Fruit fly (Drosophila melanogaster) whole organism, embryonic: ENCODE data around the gene CG33262.

ENCODE experiments used
- Ada2b ChIP-seq: fragments of 200-800 bp; sonication (Bioruptor generic); IDR thresholded peaks from 2 replicates; pipeline ENCODE4 v1.3.6; 2022; ENCODE audit warnings: missing biosample characterization, missing genetic modification characterization
- Adf1 ChIP-seq: fragments of 200-800 bp; sonication (Bioruptor generic); IDR thresholded peaks from 2 replicates; pipeline ENCODE4 v1.3.6; 2022; ENCODE audit warnings: missing biosample characterization, missing genetic modification characterization
- Aef1 ChIP-seq: fragments of 200-800 bp; sonication (Bioruptor generic); IDR thresholded peaks from 3 replicates; pipeline ENCODE4 v1.3.6; 2022; ENCODE audit warnings: missing biosample characterization, missing genetic modification characterization
- Asciz ChIP-seq: fragments of 200-800 bp; sonication (Bioruptor generic); optimal IDR thresholded peaks from 2 replicates; lab custom pipeline; 2017; ENCODE audit warnings: missing biosample characterization, mild to moderate bottlenecking, missing genetic modification characterization, missing genetic modification reagents
- B-H1 ChIP-seq: fragments of 200-800 bp; sonication (Bioruptor generic); IDR thresholded peaks from 3 replicates; pipeline ENCODE4 v1.3.6; 2022; ENCODE audit warnings: missing biosample characterization, missing genetic modification characterization
- BEAF-32 ChIP-seq: fragments of 200-800 bp; sonication (Bioruptor generic); optimal IDR thresholded peaks from 3 replicates; lab custom pipeline; 2017; ENCODE audit warnings: missing biosample characterization, missing genetic modification characterization, mild to moderate bottlenecking, moderate library complexity, missing genetic modification reagents
- CG11504 ChIP-seq: fragments of 200-800 bp; sonication (Bioruptor generic); optimal IDR thresholded peaks from 3 replicates; lab custom pipeline; 2019; ENCODE audit warnings: missing biosample characterization, mild to moderate bottlenecking, missing genetic modification characterization, moderate library complexity
- CG12236 ChIP-seq: fragments of 200-800 bp; sonication (Bioruptor generic); optimal IDR thresholded peaks from 2 replicates; lab custom pipeline; 2016; ENCODE audit warnings: missing biosample characterization, missing genetic modification characterization
- CG12299 ChIP-seq: fragments of 200-800 bp; sonication (Bioruptor generic); optimal IDR thresholded peaks from 2 replicates; lab custom pipeline; 2018; ENCODE audit warnings: missing biosample characterization, mild to moderate bottlenecking, missing genetic modification characterization
- CG15601 ChIP-seq: fragments of 200-800 bp; sonication (Bioruptor generic); optimal IDR thresholded peaks from 3 replicates; lab custom pipeline; 2019; ENCODE audit warnings: missing biosample characterization, mild to moderate bottlenecking, missing genetic modification characterization, moderate library complexity
- CG15696 ChIP-seq: fragments of 200-800 bp; sonication (Bioruptor generic); optimal IDR thresholded peaks from 2 replicates; lab custom pipeline; 2019; ENCODE audit warnings: missing biosample characterization, mild to moderate bottlenecking, missing genetic modification characterization, moderate library complexity
- CG1602 ChIP-seq: fragments of 200-800 bp; sonication (Bioruptor generic); optimal IDR thresholded peaks from 3 replicates; lab custom pipeline; 2016; ENCODE audit warnings: missing biosample characterization, missing genetic modification characterization
- CG17568 ChIP-seq: fragments of 200-800 bp; sonication (Bioruptor generic); optimal IDR thresholded peaks from 2 replicates; lab custom pipeline; 2018; ENCODE audit warnings: missing biosample characterization, mild to moderate bottlenecking, missing genetic modification characterization, moderate library complexity
- CG18619 ChIP-seq: fragments of 200-800 bp; sonication (Bioruptor generic); optimal IDR thresholded peaks from 3 replicates; lab custom pipeline; 2017; ENCODE audit warnings: missing biosample characterization, mild to moderate bottlenecking, missing genetic modification characterization
- CG18764 ChIP-seq: fragments of 200-800 bp; sonication (Bioruptor generic); optimal IDR thresholded peaks from 3 replicates; lab custom pipeline; 2016; ENCODE audit warnings: missing biosample characterization, missing genetic modification characterization
- CG31365 ChIP-seq: fragments of 200-800 bp; sonication (Bioruptor generic); optimal IDR thresholded peaks from 2 replicates; lab custom pipeline; 2018; ENCODE audit warnings: missing biosample characterization, mild to moderate bottlenecking, missing genetic modification characterization
- CG3838 ChIP-seq: fragments of 200-800 bp; sonication (Bioruptor generic); optimal IDR thresholded peaks from 3 replicates; lab custom pipeline; 2016; ENCODE audit warnings: missing biosample characterization, missing genetic modification characterization
- CG5245 ChIP-seq: fragments of 200-800 bp; sonication (Bioruptor generic); optimal IDR thresholded peaks from 3 replicates; lab custom pipeline; 2016; ENCODE audit warnings: missing biosample characterization, missing genetic modification characterization
- CG6654 ChIP-seq: fragments of 200-800 bp; sonication (Bioruptor generic); optimal IDR thresholded peaks from 2 replicates; lab custom pipeline; 2017; ENCODE audit warnings: missing biosample characterization, mild to moderate bottlenecking, missing genetic modification characterization
- CG8388 ChIP-seq: fragments of 200-800 bp; sonication (Bioruptor generic); optimal IDR thresholded peaks from 2 replicates; lab custom pipeline; 2019; ENCODE audit warnings: missing biosample characterization, mild to moderate bottlenecking, missing genetic modification characterization, moderate library complexity
- CG8765 ChIP-seq: fragments of 200-800 bp; sonication (Bioruptor generic); IDR thresholded peaks from 2 replicates; pipeline ENCODE4 v1.3.6; 2022; ENCODE audit warnings: missing biosample characterization, missing genetic modification characterization
- CG9215 ChIP-seq: fragments of 200-800 bp; sonication (Bioruptor generic); IDR thresholded peaks from 2 replicates; pipeline ENCODE4 v1.3.6; 2022; ENCODE audit warnings: missing biosample characterization, missing genetic modification characterization
- Chrac-16 ChIP-seq: fragments of 200-800 bp; sonication (Bioruptor generic); optimal IDR thresholded peaks from 3 replicates; lab custom pipeline; 2016; ENCODE audit warnings: missing biosample characterization, missing genetic modification characterization
- Gsc ChIP-seq: fragments of 200-800 bp; sonication (Bioruptor generic); IDR thresholded peaks from 2 replicates; pipeline ENCODE4 v1.3.6; 2022; ENCODE audit warnings: missing biosample characterization, missing genetic modification characterization
- Gug ChIP-seq: fragments of 200-800 bp; sonication (Bioruptor generic); IDR thresholded peaks from 4 replicates; pipeline ENCODE4 v1.3.6; 2022; ENCODE audit warnings: missing biosample characterization, missing genetic modification characterization
- HmgD ChIP-seq: fragments of 200-800 bp; sonication (Bioruptor generic); optimal IDR thresholded peaks from 3 replicates; lab custom pipeline; 2016; ENCODE audit warnings: missing biosample characterization, missing genetic modification characterization
- Hmx ChIP-seq: fragments of 200-800 bp; sonication (Bioruptor generic); optimal IDR thresholded peaks from 2 replicates; lab custom pipeline; 2016; ENCODE audit warnings: missing biosample characterization, missing genetic modification characterization
- Lhr ChIP-seq: fragments of 200-800 bp; sonication (Bioruptor generic); optimal IDR thresholded peaks from 3 replicates; lab custom pipeline; 2017; ENCODE audit warnings: mild to moderate bottlenecking, missing biosample characterization, missing genetic modification reagents, missing genetic modification characterization
- Med ChIP-seq: fragments of 200-800 bp; sonication (Bioruptor generic); peaks from one replicate; lab custom pipeline; 2016; ENCODE audit warnings: missing biosample characterization, missing genetic modification characterization, mild to moderate bottlenecking, inconsistent platforms, moderate library complexity
- Neu2 ChIP-seq: fragments of 200-800 bp; sonication (Bioruptor generic); optimal IDR thresholded peaks from 3 replicates; lab custom pipeline; 2016; ENCODE audit warnings: missing biosample characterization, missing genetic modification characterization, borderline replicate concordance
- PHDP ChIP-seq: fragments of 200-800 bp; sonication (Bioruptor generic); optimal IDR thresholded peaks from 3 replicates; lab custom pipeline; 2018; ENCODE audit warnings: missing biosample characterization, mild to moderate bottlenecking, missing genetic modification characterization, moderate library complexity
- Ravus ChIP-seq: fragments of 200-800 bp; sonication (Bioruptor generic); IDR thresholded peaks from 2 replicates; pipeline ENCODE4 v1.3.6; 2022; ENCODE audit warnings: missing biosample characterization, missing genetic modification characterization
- Side ChIP-seq: fragments of 200-800 bp; sonication (Bioruptor generic); optimal IDR thresholded peaks from 2 replicates; lab custom pipeline; 2016; ENCODE audit warnings: missing biosample characterization, missing genetic modification characterization
- Spps ChIP-seq: fragments of 200-800 bp; sonication (Bioruptor generic); optimal IDR thresholded peaks from 2 replicates; lab custom pipeline; 2018; ENCODE audit warnings: missing biosample characterization, mild to moderate bottlenecking, missing genetic modification characterization
- Ssrp ChIP-seq: fragments of 200-800 bp; sonication (Bioruptor generic); optimal IDR thresholded peaks from 2 replicates; lab custom pipeline; 2018; ENCODE audit warnings: missing biosample characterization, mild to moderate bottlenecking, missing genetic modification characterization, moderate library complexity
- aop ChIP-seq: fragments of 200-800 bp; sonication (Bioruptor generic); IDR thresholded peaks from 2 replicates; pipeline ENCODE4 v1.3.6; 2022; ENCODE audit warnings: missing biosample characterization, missing genetic modification characterization
- ara ChIP-seq: fragments of 200-800 bp; sonication (Bioruptor generic); IDR thresholded peaks from 2 replicates; pipeline ENCODE4 v1.3.6; 2022; ENCODE audit warnings: missing biosample characterization, missing genetic modification characterization
- chm ChIP-seq: fragments of 200-800 bp; sonication (Bioruptor generic); IDR thresholded peaks from 2 replicates; pipeline ENCODE4 v1.3.6; 2022; ENCODE audit warnings: missing biosample characterization, missing genetic modification characterization
- crc ChIP-seq: fragments of 200-800 bp; sonication (Bioruptor generic); optimal IDR thresholded peaks from 2 replicates; lab custom pipeline; 2016; ENCODE audit warnings: missing biosample characterization, missing genetic modification characterization
- disco-r ChIP-seq: fragments of 200-800 bp; sonication (Bioruptor generic); optimal IDR thresholded peaks from 2 replicates; lab custom pipeline; 2016; ENCODE audit warnings: missing biosample characterization, missing genetic modification characterization
- kni ChIP-seq: fragments of 200-800 bp; sonication (Bioruptor generic); optimal IDR thresholded peaks from 3 replicates; lab custom pipeline; 2017; ENCODE audit warnings: mild to moderate bottlenecking, missing biosample characterization, missing genetic modification reagents, missing genetic modification characterization
- mirr ChIP-seq: fragments of 200-800 bp; sonication (Bioruptor generic); optimal IDR thresholded peaks from 3 replicates; lab custom pipeline; 2018; ENCODE audit warnings: missing biosample characterization, mild to moderate bottlenecking, missing genetic modification characterization
- mld ChIP-seq: fragments of 200-800 bp; sonication (Bioruptor generic); IDR thresholded peaks from 3 replicates; pipeline ENCODE4 v1.3.6; 2022; ENCODE audit warnings: missing biosample characterization, missing genetic modification characterization; ENCODE audit not compliant: partially characterized antibody
- oc ChIP-seq: fragments of 200-800 bp; sonication (Bioruptor generic); optimal IDR thresholded peaks from 2 replicates; lab custom pipeline; 2018; ENCODE audit warnings: missing biosample characterization, mild to moderate bottlenecking, missing genetic modification characterization, moderate library complexity
- rib ChIP-seq: fragments of 200-800 bp; sonication (Bioruptor generic); IDR thresholded peaks from 2 replicates; pipeline ENCODE4 v1.3.6; 2022; ENCODE audit warnings: missing biosample characterization, missing genetic modification characterization
- ro ChIP-seq: fragments of 200-800 bp; sonication (Bioruptor generic); IDR thresholded peaks from 2 replicates; pipeline ENCODE4 v1.3.6; 2022; ENCODE audit warnings: missing biosample characterization, missing genetic modification characterization
- salm ChIP-seq: fragments of 200-800 bp; sonication (Bioruptor generic); optimal IDR thresholded peaks from 2 replicates; lab custom pipeline; 2018; ENCODE audit warnings: missing biosample characterization, mild to moderate bottlenecking, missing genetic modification characterization
- schlank ChIP-seq: fragments of 200-800 bp; sonication (Bioruptor generic); optimal IDR thresholded peaks from 2 replicates; lab custom pipeline; 2018; ENCODE audit warnings: missing biosample characterization, mild to moderate bottlenecking, missing genetic modification characterization
- scrt ChIP-seq: fragments of 200-800 bp; sonication (Bioruptor generic); optimal IDR thresholded peaks from 2 replicates; lab custom pipeline; 2018; ENCODE audit warnings: missing biosample characterization, mild to moderate bottlenecking, missing genetic modification characterization, moderate library complexity
- sens-2 ChIP-seq: fragments of 200-800 bp; sonication (Bioruptor generic); IDR thresholded peaks from 2 replicates; pipeline ENCODE4 v1.3.6; 2022; ENCODE audit warnings: missing biosample characterization, missing genetic modification characterization
- shn ChIP-seq: fragments of 200-800 bp; sonication (Bioruptor generic); optimal IDR thresholded peaks from 3 replicates; lab custom pipeline; 2016; ENCODE audit warnings: missing biosample characterization, missing genetic modification characterization
- yki ChIP-seq: fragments of >200 bp; optimal IDR thresholded peaks from 3 replicates; lab custom pipeline; 2018

The CG33262 gene

DNA sequence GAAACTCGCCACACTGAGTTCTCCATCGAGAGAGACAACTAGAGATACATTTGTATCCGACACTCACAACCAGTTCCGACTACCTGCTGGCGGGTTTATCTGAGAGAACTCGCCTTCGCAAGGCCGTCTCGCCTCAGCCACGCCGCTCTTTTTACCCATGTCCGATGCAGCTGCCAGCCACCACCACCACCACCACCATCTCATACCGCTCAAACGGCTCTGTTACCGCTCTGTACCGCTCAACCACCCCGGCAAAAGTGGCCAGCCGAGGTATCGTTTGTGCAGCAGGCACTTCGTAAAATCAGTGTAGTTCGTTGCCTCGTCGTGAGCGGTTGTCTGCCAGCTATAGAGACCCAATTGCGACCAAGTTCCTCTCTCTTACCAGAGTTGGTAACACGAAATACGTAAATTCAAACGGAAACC lies 22.1 kb upstream of the CG33262 start, which contains the start of gene trn (continued):
- TF ChIP-seq rib (GFP tag; lab: Robert Waterston, UW) (peak; percentile 83), PHDP (tag; lab: Kevin White, UChicago) (peak; percentile 38), Lhr (GFP tag; lab: Kevin White, UChicago) (no peak), disco-r (GFP tag; lab: Kevin White, UChicago) (no peak), Chrac-16 (GFP tag; lab: Kevin White, UChicago) (no peak), scrt (GFP tag; lab: Kevin White, UChicago) (peak; percentile 0), CG18764 (GFP tag; lab: Kevin White, UChicago) (no peak), CG5245 (peak; percentile 48), CG9215 (GFP tag; lab: Robert Waterston, UW) (no peak), Spps (no peak), CG1602 (GFP tag; lab: Kevin White, UChicago) (no peak), Asciz (GFP tag; lab: Kevin White, UChicago) (no peak), CG3838 (GFP tag; lab: Kevin White, UChicago) (no peak), Neu2 (GFP tag; lab: Kevin White, UChicago) (no peak), Ada2b (GFP tag; lab: Robert Waterston, UW) (0 out of 2 replicates have a peak, but pooled peaks have one; percentile 20), Gug (GFP tag; lab: Robert Waterston, UW) (peak; percentile 44; the same call in 2 of the 4 replicates), Ravus (GFP tag; lab: Robert Waterston, UW) (no peak), Gsc (GFP tag; lab: Robert Waterston, UW) (no peak), B-H1 (GFP tag; lab: Robert Waterston, UW) (no peak; the same call in 2 of the 3 replicates), aop (GFP tag; lab: Robert Waterston, UW) (peak; percentile 72), shn (peak; percentile 25), Side (peak; percentile 39), sens-2 (GFP tag; lab: Robert Waterston, UW) (peak; percentile 80), Med (GFP tag; lab: Kevin White, UChicago) (peak; percentile 95), CG6654 (no peak), CG8765 (GFP tag; lab: Robert Waterston, UW) (peak; percentile 23; the same call in 1 of the 2 replicates), CG18619 (GFP tag; lab: Kevin White, UChicago) (no peak), chm (GFP tag; lab: Robert Waterston, UW) (peak; percentile 92), CG15696 (no peak), Ssrp (tag; lab: Kevin White, UChicago) (no peak), HmgD (GFP tag; lab: Kevin White, UChicago) (no peak), Aef1 (GFP tag; lab: Robert Waterston, UW) (no peak), CG31365 (tag; lab: Kevin White, UChicago) (peak; percentile 5), kni (GFP tag; lab: Kevin White, UChicago) (peak; percentile 87), BEAF-32 (GFP tag; lab: Kevin White, UChicago) (no peak), CG17568 (no peak), yki (lab: Kevin White, UChicago) (peak; percentile 42), oc (peak; percentile 60), schlank (tag; lab: Kevin White, UChicago) (no peak), mirr (GFP tag; lab: Kevin White, UChicago) (peak; percentile 55), CG12299 (tag; lab: Kevin White, UChicago) (no peak), Hmx (no peak), ara (GFP tag; lab: Robert Waterston, UW) (peak; percentile 44; the same call in 1 of the 2 replicates), salm (tag; lab: Kevin White, UChicago) (peak; percentile 4), crc (no peak), CG15601 (tag; lab: Kevin White, UChicago) (peak; percentile 29), Adf1 (GFP tag; lab: Robert Waterston, UW) (peak; percentile 38; the same call in 1 of the 2 replicates), ro (GFP tag; lab: Robert Waterston, UW) (no peak), CG8388 (GFP tag; lab: Kevin White, UChicago) (no peak), CG11504 (tag; lab: Kevin White, UChicago) (peak; percentile 36), CG12236 (GFP tag; lab: Kevin White, UChicago) (no peak), mld (GFP tag; lab: Robert Waterston, UW) (peak; percentile 53; the same call in 1 of the 3 replicates)
